Worm (Caenorhabditis elegans): ENCODE data around the gene Y50E8A.2.

DNA sequence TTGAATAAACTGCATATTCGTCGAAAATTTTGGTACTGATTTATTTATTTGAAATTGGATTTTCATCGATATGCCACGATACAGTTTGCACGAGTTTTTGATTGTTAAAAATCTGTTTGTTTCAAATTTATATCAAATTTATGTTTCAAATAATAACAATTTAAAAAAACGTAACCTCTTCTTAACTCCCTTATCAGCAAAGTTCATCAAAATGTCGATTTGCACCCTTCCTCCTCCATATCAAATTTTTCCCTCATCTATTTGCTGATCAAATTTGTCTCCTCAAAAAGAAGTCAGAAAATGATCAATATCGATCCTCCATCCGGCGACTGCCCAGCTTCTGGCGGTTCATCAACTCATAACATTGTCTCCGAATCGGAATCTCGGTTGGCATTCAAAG lies 17.6 kb downstream of the Y50E8A.2 start, which contains the start of gene ssp-33:
- TF ChIP-seq nhr-28 (tag; optimal IDR thresholded peaks at IDR 0.05) (no peak), pha-4 (tag; optimal IDR thresholded peaks at IDR 0.05) (no peak)

All from whole organism, mixed stage, embryonic.